Fruit fly (Drosophila melanogaster): ENCODE results near the gene CG32269.

Gene CG32269

dm6 chr3L:3192912-3193311 lies 15.9 kb downstream of the CG32269 start, which contains the start of gene Hsp83 (continued):
- TF ChIP-seq vnd (GFP tag; IDR thresholded peaks at IDR 0.05; ENCODE audit: partially characterized antibody) (no peak), HLH3B (GFP tag; IDR thresholded peaks at IDR 0.05) (peak; percentile 90), en (GFP tag; optimal IDR thresholded peaks at IDR 0.05) (peak; percentile 91), Taf1 (GFP tag; IDR thresholded peaks at IDR 0.05) (peak; percentile 71), nerfin-1 (tag; optimal IDR thresholded peaks at IDR 0.05) (peak; percentile 94), CG10321 (GFP tag; IDR thresholded peaks at IDR 0.05) (peak; percentile 77), klu (GFP tag; IDR thresholded peaks at IDR 0.05) (peak; percentile 63; the same call in 1 of the 2 replicates), Bteb2 (GFP tag; optimal IDR thresholded peaks at IDR 0.05) (peak; percentile 90), ab (GFP tag; optimal IDR thresholded peaks at IDR 0.05) (peak; percentile 3), CG4854 (GFP tag; optimal IDR thresholded peaks at IDR 0.05) (peak; percentile 95), CG18011 (GFP tag; optimal IDR thresholded peaks at IDR 0.05) (peak; percentile 90), pb (GFP tag; optimal IDR thresholded peaks at IDR 0.05) (peak; percentile 96), NfI (GFP tag; optimal IDR thresholded peaks at IDR 0.05) (peak; percentile 98), Hmx (GFP tag; optimal IDR thresholded peaks at IDR 0.05) (peak; percentile 39), CG9437 (GFP tag; optimal IDR thresholded peaks at IDR 0.05) (peak; percentile 91), luna (GFP tag; optimal IDR thresholded peaks at IDR 0.05) (peak; percentile 91), CG10959 (GFP tag; IDR thresholded peaks at IDR 0.05) (peak; percentile 81), knrl (GFP tag; IDR thresholded peaks at IDR 0.05; ENCODE audit: partially characterized antibody) (no peak), Mad (GFP tag; optimal IDR thresholded peaks at IDR 0.05) (peak; percentile 95), croc (GFP tag; conservative IDR thresholded peaks at IDR 0.05) (peak; percentile 46), zfh2 (GFP tag; optimal IDR thresholded peaks at IDR 0.05) (peak; percentile 81), corto (GFP tag; optimal IDR thresholded peaks at IDR 0.05) (peak; percentile 90), CG2712 (tag; optimal IDR thresholded peaks at IDR 0.05) (peak; percentile 87), Spps (tag; optimal IDR thresholded peaks at IDR 0.05) (peak; percentile 80), CHES-1-like (GFP tag; optimal IDR thresholded peaks at IDR 0.05) (peak; percentile 96), fru (optimal IDR thresholded peaks at IDR 0.05) (no peak), CG13287 (GFP tag; IDR thresholded peaks at IDR 0.05; ENCODE audit: partially characterized antibody) (no peak), slp2 (GFP tag; optimal IDR thresholded peaks at IDR 0.05) (peak; percentile 91), sisA (GFP tag; IDR thresholded peaks at IDR 0.05) (peak; percentile 38; the same call in 1 of the 2 replicates), seq (GFP tag; IDR thresholded peaks at IDR 0.05) (peak; percentile 92), CG2202 (tag; optimal IDR thresholded peaks at IDR 0.05) (peak; percentile 94), CG31441 (GFP tag; IDR thresholded peaks at IDR 0.05) (peak; percentile 91), CG2116 (GFP tag; optimal IDR thresholded peaks at IDR 0.05) (peak; percentile 89), CG1603 (tag; optimal IDR thresholded peaks at IDR 0.05) (peak; percentile 95), CG31388 (GFP tag; optimal IDR thresholded peaks at IDR 0.05) (peak; percentile 58), CG10267 (tag; optimal IDR thresholded peaks at IDR 0.05) (peak; percentile 99), CG12236 (GFP tag; optimal IDR thresholded peaks at IDR 0.05) (peak; percentile 88), CG12219 (GFP tag; optimal IDR thresholded peaks at IDR 0.05) (peak; percentile 97), dm (GFP tag; optimal IDR thresholded peaks at IDR 0.05) (peak; percentile 94), CG4360 (GFP tag; IDR thresholded peaks at IDR 0.05) (peak; percentile 74), Gsc (GFP tag; IDR thresholded peaks at IDR 0.05) (no peak), CG33213 (GFP tag; optimal IDR thresholded peaks at IDR 0.05) (peak; percentile 98), otp (GFP tag; IDR thresholded peaks at IDR 0.05) (peak; percentile 98), crc (GFP tag; optimal IDR thresholded peaks at IDR 0.05) (peak; percentile 94), CG8944 (GFP tag; optimal IDR thresholded peaks at IDR 0.05) (peak; percentile 69), psq (GFP tag; optimal IDR thresholded peaks at IDR 0.05) (peak; percentile 78), CG11504 (tag; optimal IDR thresholded peaks at IDR 0.05) (peak; percentile 85), nmo (GFP tag; optimal IDR thresholded peaks at IDR 0.05) (peak; percentile 79), Opbp (GFP tag; IDR thresholded peaks at IDR 0.05; ENCODE audit: partially characterized antibody) (peak; percentile 57; the same call in 2 of the 3 replicates), esg (GFP tag; conservative IDR thresholded peaks at IDR 0.05) (peak; percentile 63), CG12769 (tag; optimal IDR thresholded peaks at IDR 0.05) (peak; percentile 94)
